Fruit fly (Drosophila melanogaster): ENCODE measurements around the gene PH4alphaSG1.

- TF ChIP-seq CG11902 (GFP tag; optimal IDR thresholded peaks at IDR 0.05) (no peak), CG3919 (GFP tag; optimal IDR thresholded peaks at IDR 0.05) (no peak), CG7368 (GFP tag; optimal IDR thresholded peaks at IDR 0.05) (no peak), CG32006 (GFP tag; optimal IDR thresholded peaks at IDR 0.05) (no peak), CG16779 (tag; optimal IDR thresholded peaks at IDR 0.05) (no peak), CG6163 (GFP tag; IDR thresholded peaks at IDR 0.05) (no peak)
Measured at dm6 chr3R:30514255-30514827, 8.9 kb upstream of the PH4alphaSG1 start, which contains the start of the genes CG31524 and CG9698.
